Worm (Caenorhabditis elegans): ENCODE measurements around the gene hpo-18.

ce11 chrV:4364517-4364916, 18.3 kb upstream of the hpo-18 start, which contains the start of gene grl-13:
- TF ChIP-seq nhr-77 (tag; optimal IDR thresholded peaks at IDR 0.05) (no peak), nhr-25 (tag; optimal IDR thresholded peaks at IDR 0.05) (no peak), lin-13 (GFP tag; optimal IDR thresholded peaks at IDR 0.05) (no peak), F13H6.1 (tag; optimal IDR thresholded peaks at IDR 0.05) (no peak), ZK546.5 (tag; optimal IDR thresholded peaks at IDR 0.05) (no peak), C34F6.9 (tag; optimal IDR thresholded peaks at IDR 0.05) (no peak), nhr-10 (tag; optimal IDR thresholded peaks at IDR 0.05) (no peak), fos-1 (tag; optimal IDR thresholded peaks at IDR 0.05) (no peak)
